Comparison of ENCODE assay signal across 1 fruit fly cellular context in genomic region chr2L:7998655-7999054, dm6.
TF ChIP-seq lines count a peak whose summit lies in the region.

Sirup (plus strand) TSS chr2L:7998869.

TF ChIP-seq in whole organism, embryonic, 481 proteins besides CTCF, POLR2A, EP300 and RAD21 (continued from another document):
- TF ChIP-seq ewg (GFP tag; optimal IDR thresholded peaks at IDR 0.05; lab: Kevin White, UChicago) (no peak), CkIIα-i1 (GFP tag; IDR thresholded peaks at IDR 0.05; lab: Robert Waterston, UW) (no peak), gcm (GFP tag; optimal IDR thresholded peaks at IDR 0.05; lab: Kevin White, UChicago) (peak; percentile 3), unpg (GFP tag; optimal IDR thresholded peaks at IDR 0.05; lab: Kevin White, UChicago) (no peak), Fer1 (GFP tag; optimal IDR thresholded peaks at IDR 0.05; lab: Kevin White, UChicago) (peak; percentile 9), Fer3 (tag; optimal IDR thresholded peaks at IDR 0.05; lab: Kevin White, UChicago) (no peak), Lpt (GFP tag; optimal IDR thresholded peaks at IDR 0.05; lab: Kevin White, UChicago) (no peak), CG2712 (tag; optimal IDR thresholded peaks at IDR 0.05; lab: Kevin White, UChicago) (peak; percentile 31), sd (tag; optimal IDR thresholded peaks at IDR 0.05; lab: Kevin White, UChicago) (no peak), CG12744 (GFP tag; optimal IDR thresholded peaks at IDR 0.05; lab: Kevin White, UChicago) (no peak), CG9215 (GFP tag; IDR thresholded peaks at IDR 0.05; lab: Robert Waterston, UW) (no peak), mam (GFP tag; optimal IDR thresholded peaks at IDR 0.05; lab: Kevin White, UChicago) (no peak), stc (GFP tag; IDR thresholded peaks at IDR 0.05; lab: Robert Waterston, UW) (no peak), row (GFP tag; IDR thresholded peaks at IDR 0.05; lab: Robert Waterston, UW) (peak; percentile 25; the same call in 2 of the 3 replicates)
